Fruit fly (Drosophila melanogaster) whole organism, embryonic: ENCODE results near the gene Sf3b3.

Experiments
- Aef1 ChIP-seq: fragments of 200-800 bp; sonication (Bioruptor generic); IDR thresholded peaks from 3 replicates; pipeline ENCODE4 v1.3.6; 2022; ENCODE audit warnings: missing biosample characterization, missing genetic modification characterization
- BEAF-32 ChIP-seq: fragments of 200-800 bp; sonication (Bioruptor generic); optimal IDR thresholded peaks from 3 replicates; lab custom pipeline; 2017; ENCODE audit warnings: missing biosample characterization, missing genetic modification characterization, mild to moderate bottlenecking, moderate library complexity, missing genetic modification reagents
- C15 ChIP-seq: fragments of 200-800 bp; sonication (Bioruptor generic); IDR thresholded peaks from 3 replicates; pipeline ENCODE4 v1.3.6; 2022; ENCODE audit warnings: missing biosample characterization, missing genetic modification characterization
- CG11398 ChIP-seq: fragments of 200-800 bp; sonication (Bioruptor generic); optimal IDR thresholded peaks from 2 replicates; lab custom pipeline; 2016; ENCODE audit warnings: missing biosample characterization, missing genetic modification characterization
- CG11560 ChIP-seq: fragments of 200-800 bp; sonication (Bioruptor generic); IDR thresholded peaks from 3 replicates; pipeline ENCODE4 v1.3.6; 2022; ENCODE audit warnings: missing biosample characterization, missing genetic modification characterization
- CG12071 ChIP-seq: fragments of 200-800 bp; sonication (Bioruptor generic); optimal IDR thresholded peaks from 3 replicates; lab custom pipeline; 2018; ENCODE audit warnings: missing biosample characterization, mild to moderate bottlenecking, missing genetic modification characterization
- CG12219 ChIP-seq: fragments of 200-800 bp; sonication (Bioruptor generic); optimal IDR thresholded peaks from 3 replicates; lab custom pipeline; 2018; ENCODE audit warnings: missing biosample characterization, mild to moderate bottlenecking, missing genetic modification characterization
- CG13287 ChIP-seq: fragments of 200-800 bp; sonication (Bioruptor generic); IDR thresholded peaks from 2 replicates; pipeline ENCODE4 v1.3.6; 2022; ENCODE audit warnings: missing biosample characterization, missing genetic modification characterization; ENCODE audit not compliant: partially characterized antibody
- CG14860 ChIP-seq: fragments of 200-800 bp; sonication (Bioruptor generic); IDR thresholded peaks from 3 replicates; pipeline ENCODE4 v1.3.6; 2022; ENCODE audit warnings: missing biosample characterization, missing genetic modification characterization; ENCODE audit not compliant: partially characterized antibody
- CG15011 ChIP-seq: fragments of 200-800 bp; sonication (Bioruptor generic); optimal IDR thresholded peaks from 3 replicates; lab custom pipeline; 2018; ENCODE audit warnings: missing biosample characterization, mild to moderate bottlenecking, missing genetic modification characterization
- CG15269 ChIP-seq: fragments of 200-800 bp; sonication (Bioruptor generic); optimal IDR thresholded peaks from 2 replicates; lab custom pipeline; 2018; ENCODE audit warnings: missing biosample characterization, mild to moderate bottlenecking, missing genetic modification characterization, moderate library complexity
- CG1529 ChIP-seq: fragments of 200-800 bp; sonication (Bioruptor generic); optimal IDR thresholded peaks from 3 replicates; lab custom pipeline; 2018; ENCODE audit warnings: missing biosample characterization, missing genetic modification characterization
- CG18764 ChIP-seq: fragments of 200-800 bp; sonication (Bioruptor generic); optimal IDR thresholded peaks from 3 replicates; lab custom pipeline; 2016; ENCODE audit warnings: missing biosample characterization, missing genetic modification characterization
- CG2116 ChIP-seq: fragments of 200-800 bp; sonication (Bioruptor generic); optimal IDR thresholded peaks from 3 replicates; lab custom pipeline; 2018; ENCODE audit warnings: missing biosample characterization, mild to moderate bottlenecking, missing genetic modification characterization
- CG2712 ChIP-seq: fragments of 200-800 bp; optimal IDR thresholded peaks from 3 replicates; lab custom pipeline; 2019; ENCODE audit warnings: missing biosample characterization, mild to moderate bottlenecking, missing genetic modification characterization, moderate library complexity
- CG3163 ChIP-seq: fragments of 200-800 bp; sonication (Bioruptor generic); optimal IDR thresholded peaks from 3 replicates; lab custom pipeline; 2016; ENCODE audit warnings: missing biosample characterization, missing genetic modification characterization
- CG3838 ChIP-seq: fragments of 200-800 bp; sonication (Bioruptor generic); optimal IDR thresholded peaks from 3 replicates; lab custom pipeline; 2016; ENCODE audit warnings: missing biosample characterization, missing genetic modification characterization
- CG4854 ChIP-seq: fragments of 200-800 bp; sonication (Bioruptor generic); optimal IDR thresholded peaks from 2 replicates; lab custom pipeline; 2016; ENCODE audit warnings: missing biosample characterization, missing genetic modification characterization, inconsistent platforms
- CG6689 ChIP-seq: fragments of 200-800 bp; sonication (Bioruptor generic); IDR thresholded peaks from 2 replicates; pipeline ENCODE4 v1.3.6; 2022; ENCODE audit warnings: missing biosample characterization, missing genetic modification characterization
- CG7987 ChIP-seq: fragments of 200-800 bp; sonication (Bioruptor generic); optimal IDR thresholded peaks from 2 replicates; lab custom pipeline; 2018; ENCODE audit warnings: missing biosample characterization, mild to moderate bottlenecking, missing genetic modification characterization, moderate library complexity
- CG8924 ChIP-seq: fragments of 200-800 bp; optimal IDR thresholded peaks from 3 replicates; lab custom pipeline; 2019; ENCODE audit warnings: missing biosample characterization, mild to moderate bottlenecking, missing genetic modification characterization, moderate library complexity
- CoRest ChIP-seq: fragments of 200-800 bp; sonication (Bioruptor generic); optimal IDR thresholded peaks from 3 replicates; lab custom pipeline; 2018; ENCODE audit warnings: missing biosample characterization, mild to moderate bottlenecking, missing genetic modification characterization, moderate library complexity
- Dfd ChIP-seq, 2 experiments: fragments of >200 bp; optimal IDR thresholded peaks; 2 replicates each; lab custom pipeline; 2017; ENCODE audit warnings: missing biosample characterization in 2 of 2, missing genetic modification characterization in 2 of 2
- HLH54F ChIP-seq: fragments of 200-800 bp; sonication (Bioruptor generic); optimal IDR thresholded peaks from 3 replicates; lab custom pipeline; 2016; ENCODE audit warnings: missing biosample characterization, missing genetic modification characterization
- Hand ChIP-seq: fragments of 200-800 bp; sonication (Bioruptor generic); optimal IDR thresholded peaks from 2 replicates; lab custom pipeline; 2017; ENCODE audit warnings: mild to moderate bottlenecking, missing biosample characterization, missing genetic modification reagents, missing genetic modification characterization
- Hr3 ChIP-seq: fragments of 200-800 bp; sonication (Bioruptor generic); optimal IDR thresholded peaks from 3 replicates; lab custom pipeline; 2016; ENCODE audit warnings: missing biosample characterization, missing genetic modification characterization
- Hr78 ChIP-seq, 2 experiments: fragments of 200-800 bp in 1 of 2; fragments of >200 bp in 1 of 2; sonication (Bioruptor generic) in 1 of 2; optimal IDR thresholded peaks; 2 replicates each; lab custom pipeline; 2017 to 2019; ENCODE audit warnings: missing biosample characterization in 2 of 2, missing genetic modification characterization in 2 of 2, mild to moderate bottlenecking in 1 of 2, moderate library complexity in 1 of 2
- Med ChIP-seq: fragments of 200-800 bp; sonication (Bioruptor generic); peaks from one replicate; lab custom pipeline; 2016; ENCODE audit warnings: missing biosample characterization, missing genetic modification characterization, mild to moderate bottlenecking, inconsistent platforms, moderate library complexity
- NFAT ChIP-seq: fragments of 200-800 bp; sonication (Bioruptor generic); IDR thresholded peaks from 2 replicates; pipeline ENCODE4 v1.3.6; 2022; ENCODE audit warnings: missing biosample characterization, missing genetic modification characterization
- Neu2 ChIP-seq: fragments of 200-800 bp; sonication (Bioruptor generic); optimal IDR thresholded peaks from 3 replicates; lab custom pipeline; 2016; ENCODE audit warnings: missing biosample characterization, missing genetic modification characterization, borderline replicate concordance
- Ravus ChIP-seq: fragments of 200-800 bp; sonication (Bioruptor generic); IDR thresholded peaks from 2 replicates; pipeline ENCODE4 v1.3.6; 2022; ENCODE audit warnings: missing biosample characterization, missing genetic modification characterization
- Trl ChIP-seq, 3 experiments: fragments of >200 bp in 2 of 3; fragments of 200-800 bp in 1 of 3; sonication (Bioruptor generic) in 1 of 3; optimal IDR thresholded peaks; 2 replicates in 1 of 3; 3 replicates in 2 of 3; lab custom pipeline; 2016 to 2017; ENCODE audit warnings: missing biosample characterization in 1 of 3, missing genetic modification characterization in 1 of 3
- aop ChIP-seq: fragments of 200-800 bp; sonication (Bioruptor generic); IDR thresholded peaks from 2 replicates; pipeline ENCODE4 v1.3.6; 2022; ENCODE audit warnings: missing biosample characterization, missing genetic modification characterization
- chinmo ChIP-seq: fragments of 200-800 bp; sonication (Bioruptor generic); IDR thresholded peaks from 4 replicates; pipeline ENCODE4 v1.3.6; 2022; ENCODE audit warnings: missing biosample characterization, missing genetic modification characterization; ENCODE audit not compliant: partially characterized antibody
- crp ChIP-seq, 2 experiments: fragments of 200-800 bp; sonication (Bioruptor generic); optimal IDR thresholded peaks; 2 replicates in 1 of 2; 3 replicates in 1 of 2; lab custom pipeline; 2017; ENCODE audit warnings: missing biosample characterization in 2 of 2, missing genetic modification characterization in 2 of 2, mild to moderate bottlenecking in 1 of 2, moderate library complexity in 1 of 2
- fd3F ChIP-seq: fragments of 200-800 bp; sonication (Bioruptor generic); optimal IDR thresholded peaks from 2 replicates; lab custom pipeline; 2018; ENCODE audit warnings: missing biosample characterization, mild to moderate bottlenecking, missing genetic modification characterization, moderate library complexity
- ftz-f1 ChIP-seq: fragments of 200-800 bp; sonication (Bioruptor generic); optimal IDR thresholded peaks from 2 replicates; lab custom pipeline; 2016; ENCODE audit warnings: missing biosample characterization, missing genetic modification characterization
- gcm2 ChIP-seq: fragments of 200-800 bp; sonication (Bioruptor generic); optimal IDR thresholded peaks from 2 replicates; lab custom pipeline; 2016; ENCODE audit warnings: missing biosample characterization, missing genetic modification characterization
- gt ChIP-seq: fragments of 200-800 bp; sonication (Bioruptor generic); IDR thresholded peaks from 2 replicates; pipeline ENCODE4 v1.3.6; 2022; ENCODE audit warnings: missing biosample characterization, missing genetic modification characterization
- hth ChIP-seq: fragments of >200 bp; optimal IDR thresholded peaks from 2 replicates; lab custom pipeline; 2017; ENCODE audit warnings: inconsistent platforms
- insv ChIP-seq, 2 experiments: fragments of 200-800 bp; sonication (Bioruptor generic); optimal IDR thresholded peaks; 3 replicates each; lab custom pipeline; 2016 to 2018; ENCODE audit warnings: missing biosample characterization in 2 of 2, missing genetic modification characterization in 2 of 2
- lmd ChIP-seq: fragments of 200-800 bp; sonication (Bioruptor generic); IDR thresholded peaks from 2 replicates; pipeline ENCODE4 v1.3.6; 2022; ENCODE audit warnings: missing biosample characterization, missing genetic modification characterization
- maf-S ChIP-seq: fragments of 200-800 bp; sonication (Bioruptor generic); optimal IDR thresholded peaks from 2 replicates; lab custom pipeline; 2016; ENCODE audit warnings: missing biosample characterization, missing genetic modification characterization
- nmo ChIP-seq: fragments of 200-800 bp; sonication (Bioruptor generic); optimal IDR thresholded peaks from 2 replicates; lab custom pipeline; 2018; ENCODE audit warnings: missing biosample characterization, mild to moderate bottlenecking, missing genetic modification characterization, moderate library complexity
- peb ChIP-seq: fragments of 200-800 bp; sonication (Bioruptor generic); IDR thresholded peaks from 2 replicates; pipeline ENCODE4 v1.3.6; 2022; ENCODE audit warnings: missing biosample characterization, missing genetic modification characterization
- row ChIP-seq: fragments of 200-800 bp; sonication (Bioruptor generic); IDR thresholded peaks from 3 replicates; pipeline ENCODE4 v1.3.6; 2022; ENCODE audit warnings: missing biosample characterization, missing genetic modification characterization
- sens ChIP-seq: fragments of 200-800 bp; sonication (Bioruptor generic); peaks from one replicate; lab custom pipeline; 2016; ENCODE audit warnings: missing biosample characterization, missing genetic modification characterization
- sima ChIP-seq: fragments of 200-800 bp; sonication (Bioruptor generic); optimal IDR thresholded peaks from 2 replicates; lab custom pipeline; 2016; ENCODE audit warnings: missing biosample characterization, missing genetic modification characterization
- z ChIP-seq: fragments of 200-800 bp; sonication (Bioruptor generic); IDR thresholded peaks from 3 replicates; pipeline ENCODE4 v1.3.6; 2022; ENCODE audit warnings: missing biosample characterization, missing genetic modification characterization
- zen2 ChIP-seq: fragments of 200-800 bp; sonication (Bioruptor generic); IDR thresholded peaks from 3 replicates; pipeline ENCODE4 v1.3.6; 2022; ENCODE audit warnings: missing biosample characterization, missing genetic modification characterization; ENCODE audit not compliant: partially characterized antibody

Gene Sf3b3

DNA sequence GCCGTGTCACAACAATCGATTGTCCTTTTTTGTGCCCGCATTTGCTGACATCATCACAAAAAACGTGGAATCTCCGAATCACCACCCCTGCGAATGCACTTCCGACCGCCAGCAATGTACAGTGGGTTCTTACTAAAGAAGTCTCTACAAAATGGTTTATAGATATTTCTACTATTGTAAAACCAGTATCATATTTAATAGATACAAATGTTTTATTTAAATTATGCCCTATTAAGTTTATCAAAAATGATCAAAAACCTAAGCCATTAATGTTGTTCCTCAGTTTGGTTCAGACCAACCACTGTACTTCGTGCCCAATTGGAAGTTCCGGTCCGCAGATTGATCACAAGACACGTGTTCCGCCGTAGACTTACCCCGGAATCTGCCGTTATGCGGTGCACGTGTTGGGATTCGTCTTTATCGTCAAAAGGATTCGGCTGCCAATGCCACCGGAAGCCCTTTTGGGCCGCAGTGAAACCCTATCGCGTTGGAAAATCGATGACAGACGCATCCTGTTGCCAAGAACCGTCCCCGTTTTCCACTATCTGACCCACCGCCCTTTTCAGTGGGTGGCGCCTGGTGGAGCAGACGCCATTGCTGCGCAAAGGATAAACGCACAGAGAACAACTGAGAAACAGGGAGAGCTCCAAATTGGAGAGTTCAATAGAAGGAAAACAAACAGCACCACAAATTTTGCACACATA is 28.5 kb downstream of the Sf3b3 start (continued):
- no peak for TF ChIP-seq Neu2
- TF ChIP-seq fd3F = no peak
- no peak for TF ChIP-seq z (GFP tag; lab: Robert Waterston, UW)
- no peak for TF ChIP-seq Aef1 (GFP tag; lab: Robert Waterston, UW)
- TF ChIP-seq CG6689 (GFP tag; lab: Robert Waterston, UW) = 0 out of 2 replicates have a peak, but pooled peaks have one; percentile 31
- TF ChIP-seq CG2116 (GFP tag; lab: Kevin White, UChicago) = no peak
- TF ChIP-seq gt (GFP tag; lab: Robert Waterston, UW) = no peak
- no peak for TF ChIP-seq C15 (GFP tag; lab: Robert Waterston, UW)
- no peak for TF ChIP-seq CG7987 (GFP tag; lab: Kevin White, UChicago)
- TF ChIP-seq sima = no peak
- no peak for TF ChIP-seq CG1529 (GFP tag; lab: Kevin White, UChicago)
- peak; percentile 80 for TF ChIP-seq sens
- TF ChIP-seq crp (GFP tag; optimal IDR thresholded peaks at IDR 0.05; lab: Kevin White, UChicago) = no peak
- TF ChIP-seq Ravus = no peak
- TF ChIP-seq hth (lab: Kevin White, UChicago) = no peak
- no peak for TF ChIP-seq CG4854 (GFP tag; lab: Kevin White, UChicago)
- no peak for TF ChIP-seq ftz-f1 (GFP tag; lab: Kevin White, UChicago)
- no peak for TF ChIP-seq Hr78 (GFP tag; optimal IDR thresholded peaks at IDR 0.05; lab: Kevin White, UChicago)
- TF ChIP-seq BEAF-32 = no peak
- no peak for TF ChIP-seq maf-S
- TF ChIP-seq CG3838 (GFP tag; lab: Kevin White, UChicago) = no peak
- no peak for TF ChIP-seq CG13287 (GFP tag; lab: Robert Waterston, UW)
- TF ChIP-seq Hr3 (GFP tag; lab: Kevin White, UChicago) = no peak
- TF ChIP-seq Hand = no peak
- TF ChIP-seq CG8924 (tag; lab: Kevin White, UChicago) = peak; percentile 1
- TF ChIP-seq chinmo (GFP tag; lab: Robert Waterston, UW) = no peak
- no peak for TF ChIP-seq Dfd (GFP tag; optimal IDR thresholded peaks at IDR 0.05; lab: Kevin White, UChicago)
- TF ChIP-seq CG3163 (GFP tag; lab: Kevin White, UChicago) = no peak
- TF ChIP-seq CoRest (tag; lab: Kevin White, UChicago) = peak; percentile 12
- peak; percentile 37 for TF ChIP-seq nmo (GFP tag; lab: Kevin White, UChicago)
- no peak for TF ChIP-seq CG12219
- TF ChIP-seq insv (GFP tag; optimal IDR thresholded peaks at IDR 0.05; lab: Kevin White, UChicago) = no peak
- no peak for TF ChIP-seq CG11398 (GFP tag; lab: Kevin White, UChicago)
- TF ChIP-seq CG12071 (GFP tag; lab: Kevin White, UChicago) = no peak
- TF ChIP-seq CG15269 (tag; lab: Kevin White, UChicago) = peak; percentile 7
- TF ChIP-seq Trl (optimal IDR thresholded peaks at IDR 0.05; lab: Kevin White, UChicago) = no peak
- no peak for TF ChIP-seq Trl (GFP tag; optimal IDR thresholded peaks at IDR 0.05; lab: Kevin White, UChicago)
- TF ChIP-seq lmd (GFP tag; lab: Robert Waterston, UW) = 0 out of 2 replicates have a peak, but pooled peaks have one; percentile 19
- TF ChIP-seq Med (GFP tag; lab: Kevin White, UChicago) = peak; percentile 28
- TF ChIP-seq aop (GFP tag; lab: Robert Waterston, UW) = no peak
- TF ChIP-seq gcm2 = no peak
- no peak for TF ChIP-seq NFAT (GFP tag; lab: Robert Waterston, UW)
- TF ChIP-seq HLH54F (GFP tag; lab: Kevin White, UChicago) = no peak
- TF ChIP-seq CG18764 (GFP tag; lab: Kevin White, UChicago) = no peak
- no peak for TF ChIP-seq CG15011 (GFP tag; lab: Kevin White, UChicago)
- TF ChIP-seq CG11560 (tag; lab: Robert Waterston, UW) = no peak
- TF ChIP-seq CG14860 = no peak
- TF ChIP-seq peb (GFP tag; lab: Robert Waterston, UW) = peak; percentile 42; the same call in 1 of the 2 replicates
- TF ChIP-seq row (GFP tag; lab: Robert Waterston, UW) = peak; percentile 56; the same call in 2 of the 3 replicates
- TF ChIP-seq CG2712 (tag; lab: Kevin White, UChicago) = peak; percentile 67
- TF ChIP-seq zen2 (GFP tag; lab: Robert Waterston, UW) = no peak
